Fruit fly (Drosophila melanogaster) whole organism: ENCODE data around the gene CG1233.

Experiments
- CG8478 ChIP-seq: fragments of >200 bp; optimal IDR thresholded peaks from 2 replicates; lab custom pipeline; 2018; ENCODE audit warnings: inconsistent platforms
- EcR ChIP-seq, 2 experiments: fragments of >200 bp; optimal IDR thresholded peaks; 2 replicates each; lab custom pipeline; 2017; ENCODE audit warnings: missing biosample characterization in 2 of 2, missing genetic modification characterization in 2 of 2, missing genetic modification reagents in 2 of 2
- pan ChIP-seq: fragments of >200 bp; optimal IDR thresholded peaks from 2 replicates; lab custom pipeline; 2017
- usp ChIP-seq: fragments of >200 bp; optimal IDR thresholded peaks from 2 replicates; lab custom pipeline; 2017; ENCODE audit warnings: missing biosample characterization, missing genetic modification characterization, mixed read lengths

dm6 chr3L:349751-350150, 11.5 kb upstream of the CG1233 start:
- TF ChIP-seq EcR (GFP tag; optimal IDR thresholded peaks at IDR 0.05; lab: Kevin White, UChicago), result no peak
- TF ChIP-seq CG8478 (lab: Kevin White, UChicago), result no peak
- TF ChIP-seq usp (GFP tag; lab: Kevin White, UChicago), result no peak
- TF ChIP-seq pan (lab: Kevin White, UChicago), result no peak
